Worm (Caenorhabditis elegans) whole organism, midembryonic: ENCODE data around the gene T20F7.1.

Experiments used
- cog-1 ChIP-seq: sonication (generic microtip); optimal IDR thresholded peaks from 2 replicates; lab custom pipeline; 2016; ENCODE audit warnings: missing genetic modification characterization, missing compliant biosample characterization
- flt-1 ChIP-seq: fragments of 200-800 bp; sonication (Bioruptor generic); IDR thresholded peaks from 2 replicates; pipeline ENCODE4 v1.3.6; 2022; ENCODE audit warnings: missing genetic modification characterization, missing compliant biosample characterization
- ref-1 ChIP-seq: fragments of 200-800 bp; sonication (Bioruptor generic); conservative IDR thresholded peaks from 2 replicates; pipeline ENCODE4 v1.3.6; 2022; ENCODE audit warnings: missing genetic modification reagents, missing genetic modification characterization, missing compliant biosample characterization

DNA sequence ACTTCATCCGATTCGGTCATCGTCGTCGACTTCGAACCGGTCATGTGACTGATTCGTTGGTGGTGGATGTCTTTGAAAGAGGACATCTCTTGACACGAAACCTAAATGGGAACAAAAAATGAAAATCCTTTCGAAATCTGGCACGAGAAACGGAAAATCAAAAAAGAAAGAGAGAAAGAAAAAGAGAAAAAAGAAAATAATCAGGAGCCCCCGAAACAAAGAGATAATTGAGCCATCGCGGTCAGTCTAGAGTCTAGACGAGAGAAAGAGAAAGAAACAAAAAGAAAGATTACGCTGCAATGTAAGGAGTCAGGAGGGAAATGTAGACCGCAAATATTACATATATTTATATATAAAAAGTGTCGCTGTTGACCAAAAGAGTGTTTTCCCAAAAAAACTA is 3.8 kb upstream of the T20F7.1 start, which contains the start of gene aakg-2:
- TF ChIP-seq flt-1 (GFP tag; lab: Robert Waterston, UW) (no peak), cog-1 (no peak), ref-1 (no peak)
